Fruit fly (Drosophila melanogaster) whole organism, wandering third instar larva: ENCODE measurements around the gene CG15403.
A peak's percentile ranks its signal among the peaks of the same experiment; 100 is the strongest.

Source experiments
- Abd-B ChIP-seq: fragments of >200 bp; optimal IDR thresholded peaks from 2 replicates; lab custom pipeline; 2017; ENCODE audit warnings: missing biosample characterization, missing genetic modification characterization
- CG32264 ChIP-seq: fragments of 200-800 bp; sonication (Bioruptor generic); optimal IDR thresholded peaks from 2 replicates; lab custom pipeline; 2016; ENCODE audit warnings: missing biosample characterization, missing genetic modification characterization
- Dif ChIP-seq: fragments of 200-275, 200-300 bp; sonication (Bioruptor generic); optimal IDR thresholded peaks from 2 replicates; lab custom pipeline; 2018; ENCODE audit warnings: missing biosample characterization, missing genetic modification characterization; ENCODE audit not compliant: partially characterized antibody
- GATAd ChIP-seq: sonication (Bioruptor generic); optimal IDR thresholded peaks from 2 replicates; lab custom pipeline; 2016; ENCODE audit warnings: missing biosample characterization, missing genetic modification characterization
- HLH106 ChIP-seq: fragments of 200-800 bp; optimal IDR thresholded peaks from 3 replicates; lab custom pipeline; 2019; ENCODE audit warnings: missing biosample characterization, mild to moderate bottlenecking, missing genetic modification characterization, moderate library complexity
- Hr78 ChIP-seq: fragments of >200 bp; optimal IDR thresholded peaks from 2 replicates; lab custom pipeline; 2017; ENCODE audit warnings: missing biosample characterization, missing genetic modification characterization
- Hr83 ChIP-seq: fragments of 200-300 bp; sonication (Bioruptor generic); optimal IDR thresholded peaks from 2 replicates; lab custom pipeline; 2016; ENCODE audit warnings: missing biosample characterization, mild to moderate bottlenecking, missing genetic modification characterization, moderate library complexity; ENCODE audit not compliant: poor library complexity, severe bottlenecking
- Jra ChIP-seq: sonication (Bioruptor generic); optimal IDR thresholded peaks from 2 replicates; lab custom pipeline; 2016; ENCODE audit warnings: missing biosample characterization, missing genetic modification characterization
- Mio ChIP-seq: sonication (Bioruptor generic); optimal IDR thresholded peaks from 2 replicates; lab custom pipeline; 2016; ENCODE audit warnings: missing biosample characterization, missing genetic modification characterization
- Myc ChIP-seq: fragments of >200 bp; optimal IDR thresholded peaks from 2 replicates; lab custom pipeline; 2017
- N ChIP-seq: fragments of >200 bp; optimal IDR thresholded peaks from 2 replicates; lab custom pipeline; 2018; ENCODE audit warnings: missing biosample characterization, missing external identifiers, missing genetic modification characterization
- OdsH ChIP-seq: fragments of 200-800 bp; sonication (Bioruptor generic); optimal IDR thresholded peaks from 2 replicates; lab custom pipeline; 2016; ENCODE audit warnings: missing biosample characterization, mild to moderate bottlenecking, missing genetic modification characterization
- Rel ChIP-seq, 2 experiments: fragments of 200-800 bp; sonication (Bioruptor generic) in 1 of 2; optimal IDR thresholded peaks; 2 replicates in 1 of 2; 3 replicates in 1 of 2; lab custom pipeline; 2016 to 2019; ENCODE audit warnings: mild to moderate bottlenecking in 2 of 2, missing biosample characterization in 2 of 2, missing genetic modification characterization in 2 of 2, moderate library complexity in 1 of 2
- Vsx2 ChIP-seq: fragments of 200-300, 225-300 bp; sonication (Bioruptor generic); optimal IDR thresholded peaks from 2 replicates; lab custom pipeline; 2018; ENCODE audit warnings: missing biosample characterization, missing genetic modification characterization; ENCODE audit not compliant: partially characterized antibody
- brk ChIP-seq: fragments of 200-800 bp; sonication (Bioruptor generic); optimal IDR thresholded peaks from 2 replicates; lab custom pipeline; 2016; ENCODE audit warnings: missing biosample characterization, mild to moderate bottlenecking, missing genetic modification characterization
- dmrt93B ChIP-seq: fragments of 200-800 bp; sonication (Bioruptor generic); optimal IDR thresholded peaks from 2 replicates; lab custom pipeline; 2018; ENCODE audit warnings: missing biosample characterization, mild to moderate bottlenecking, missing genetic modification characterization
- dsf ChIP-seq: sonication (Bioruptor generic); optimal IDR thresholded peaks from 2 replicates; lab custom pipeline; 2016; ENCODE audit warnings: missing biosample characterization, missing genetic modification characterization, borderline replicate concordance
- ey ChIP-seq: fragments of 200-800 bp; sonication (Bioruptor generic); optimal IDR thresholded peaks from 2 replicates; lab custom pipeline; 2016; ENCODE audit warnings: missing biosample characterization, missing genetic modification characterization
- foxo ChIP-seq, 2 experiments: fragments of 200-800 bp; sonication (Bioruptor generic); optimal IDR thresholded peaks; 2 replicates in 1 of 2; 3 replicates in 1 of 2; lab custom pipeline; 2016 to 2017; ENCODE audit warnings: missing biosample characterization in 2 of 2, missing genetic modification characterization in 2 of 2
- fru ChIP-seq: fragments of 200-800 bp; sonication (Bioruptor generic); optimal IDR thresholded peaks from 3 replicates; lab custom pipeline; 2016; ENCODE audit warnings: missing biosample characterization, mild to moderate bottlenecking, missing genetic modification characterization
- h ChIP-seq: fragments of 200-800 bp; sonication (Bioruptor generic); optimal IDR thresholded peaks from 3 replicates; lab custom pipeline; 2016; ENCODE audit warnings: missing biosample characterization, mild to moderate bottlenecking, missing genetic modification characterization
- jim ChIP-seq: fragments of 175-275, 200-325 bp; sonication (Bioruptor generic); optimal IDR thresholded peaks from 2 replicates; lab custom pipeline; 2016; ENCODE audit warnings: missing biosample characterization, mild to moderate bottlenecking, missing genetic modification characterization
- lola ChIP-seq: fragments of >200 bp; optimal IDR thresholded peaks from 2 replicates; lab custom pipeline; 2017; ENCODE audit warnings: missing biosample characterization, missing genetic modification characterization
- pan ChIP-seq: fragments of >200 bp; optimal IDR thresholded peaks from 2 replicates; lab custom pipeline; 2017
- psq ChIP-seq: fragments of 200-800 bp; sonication (Bioruptor generic); optimal IDR thresholded peaks from 3 replicates; lab custom pipeline; 2017; ENCODE audit warnings: missing biosample characterization, mild to moderate bottlenecking, missing genetic modification characterization, moderate library complexity
- rgr ChIP-seq: fragments of 200-800 bp; sonication (Bioruptor generic); optimal IDR thresholded peaks from 3 replicates; lab custom pipeline; 2016; ENCODE audit warnings: missing biosample characterization, mild to moderate bottlenecking, missing genetic modification characterization
- tai ChIP-seq: sonication (Bioruptor generic); optimal IDR thresholded peaks from 2 replicates; lab custom pipeline; 2016; ENCODE audit warnings: missing biosample characterization, missing genetic modification characterization
- usp ChIP-seq: fragments of >200 bp; optimal IDR thresholded peaks from 2 replicates; lab custom pipeline; 2017; ENCODE audit warnings: missing biosample characterization, missing genetic modification characterization
- woc ChIP-seq: sonication (Bioruptor generic); optimal IDR thresholded peaks from 2 replicates; lab custom pipeline; 2016; ENCODE audit warnings: missing biosample characterization, mild to moderate bottlenecking, missing genetic modification characterization

CG15403 gene

DNA sequence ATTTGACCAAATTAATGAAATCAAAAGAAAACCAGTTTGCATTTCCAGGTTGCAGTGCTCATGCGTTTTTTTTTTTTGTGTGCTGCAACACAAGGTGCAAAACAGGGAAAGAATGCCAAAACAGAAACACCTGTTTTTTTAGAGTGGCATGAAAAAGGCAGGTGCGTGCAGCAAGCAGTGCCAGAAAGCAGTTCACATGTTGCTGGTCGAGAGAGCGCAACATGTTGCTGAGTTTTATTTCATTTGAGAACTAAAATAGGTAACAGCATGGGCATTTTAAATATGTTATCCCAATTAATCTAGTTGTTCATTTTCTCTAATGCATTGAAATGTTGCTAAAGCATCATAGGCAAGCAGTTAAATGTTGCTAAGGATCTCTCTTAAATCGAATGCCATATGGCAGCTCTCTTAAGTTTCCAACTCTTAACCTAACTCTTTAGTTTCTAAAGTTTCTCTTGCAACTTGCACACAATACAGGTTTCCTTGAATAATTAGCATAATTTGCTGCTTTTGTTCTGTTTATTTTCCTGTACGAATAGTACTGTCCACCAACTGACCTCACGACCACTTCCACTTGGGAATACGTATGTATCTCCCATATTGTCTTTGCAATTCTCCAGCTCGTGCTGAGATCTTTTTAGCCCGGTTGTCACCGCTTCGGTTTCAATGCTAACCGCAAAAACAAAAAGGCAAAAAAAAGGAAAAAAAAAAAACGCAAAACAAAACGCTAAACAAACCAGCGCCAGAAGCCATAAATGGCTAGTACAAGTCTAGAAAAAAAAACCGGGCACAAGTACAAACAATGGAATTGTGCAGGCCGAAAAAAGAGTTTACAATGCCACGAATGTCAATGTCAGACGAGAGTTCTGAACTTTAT, 33.3 kb upstream of the CG15403 start:
- TF ChIP-seq psq (GFP tag; lab: Kevin White, UChicago) (no peak), pan (no peak), Vsx2 (GFP tag; lab: Kevin White, UChicago) (peak; percentile 55)

DNA sequence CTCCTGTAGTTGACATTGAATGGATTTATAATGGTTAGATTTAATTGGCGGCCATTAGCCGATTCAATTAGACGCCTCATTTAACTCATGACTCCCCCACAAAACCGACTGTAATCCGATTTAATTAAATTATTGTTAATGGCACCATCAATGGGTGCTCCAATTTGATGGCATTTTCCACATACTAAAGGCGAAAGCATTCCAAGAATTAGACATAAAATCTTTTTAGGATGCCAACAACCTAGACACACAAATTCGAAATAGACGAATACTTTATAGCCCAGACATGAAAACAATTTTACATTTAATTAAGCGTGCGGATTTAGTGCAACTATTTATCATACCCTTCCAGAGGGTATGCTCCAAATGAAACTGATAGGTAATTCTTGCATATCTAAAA, 28.5 kb upstream of the CG15403 start:
- TF ChIP-seq Jra (GFP tag; lab: Kevin White, UChicago) (no peak), foxo (GFP tag; optimal IDR thresholded peaks at IDR 0.05; lab: Kevin White, UChicago) (no peak), OdsH (GFP tag; lab: Kevin White, UChicago) (no peak), fru (GFP tag; lab: Kevin White, UChicago) (no peak), psq (GFP tag; lab: Kevin White, UChicago) (no peak), lola (no peak), rgr (GFP tag; lab: Kevin White, UChicago) (no peak), Abd-B (no peak), jim (GFP tag; lab: Kevin White, UChicago) (no peak), tai (GFP tag; lab: Kevin White, UChicago) (no peak), N (no peak), Dif (GFP tag; lab: Kevin White, UChicago) (no peak), dmrt93B (GFP tag; lab: Kevin White, UChicago) (no peak), h (no peak), brk (GFP tag; lab: Kevin White, UChicago) (no peak)

DNA sequence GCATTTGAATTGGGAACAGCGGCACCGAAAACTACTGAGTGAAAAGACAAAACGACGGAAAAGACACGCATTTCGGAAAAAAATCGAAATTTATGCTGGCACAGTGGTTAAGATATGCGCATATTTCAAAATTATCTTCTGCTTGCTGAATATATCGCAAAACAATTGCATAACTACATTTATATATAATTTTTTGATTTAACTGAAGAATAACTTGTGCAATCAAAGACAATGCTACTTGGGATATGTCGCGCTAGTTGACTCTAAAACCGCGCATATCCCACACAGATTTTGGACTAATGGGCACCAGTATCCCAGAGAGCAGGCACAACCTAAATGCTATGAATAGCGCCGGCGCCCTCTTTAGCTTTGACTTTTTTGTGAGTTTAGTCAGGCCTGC, 27.6 kb upstream of the CG15403 start:
- no peak for TF ChIP-seq OdsH (GFP tag; lab: Kevin White, UChicago)
- no peak for TF ChIP-seq h
- TF ChIP-seq Rel (GFP tag; optimal IDR thresholded peaks at IDR 0.05; lab: Kevin White, UChicago), result no peak
- TF ChIP-seq Rel (tag; optimal IDR thresholded peaks at IDR 0.05; lab: Kevin White, UChicago), result no peak
- no peak for TF ChIP-seq tai (GFP tag; lab: Kevin White, UChicago)
- no peak for TF ChIP-seq Vsx2 (GFP tag; lab: Kevin White, UChicago)
- TF ChIP-seq Hr83 (GFP tag; lab: Kevin White, UChicago), result no peak
- no peak for TF ChIP-seq dsf
- no peak for TF ChIP-seq usp (GFP tag; lab: Kevin White, UChicago)
- TF ChIP-seq brk (GFP tag; lab: Kevin White, UChicago), result no peak
- no peak for TF ChIP-seq GATAd (GFP tag; lab: Kevin White, UChicago)
- TF ChIP-seq psq (GFP tag; lab: Kevin White, UChicago), result no peak
- no peak for TF ChIP-seq Myc
- TF ChIP-seq dmrt93B (GFP tag; lab: Kevin White, UChicago), result no peak
- no peak for TF ChIP-seq HLH106 (tag; lab: Kevin White, UChicago)

DNA sequence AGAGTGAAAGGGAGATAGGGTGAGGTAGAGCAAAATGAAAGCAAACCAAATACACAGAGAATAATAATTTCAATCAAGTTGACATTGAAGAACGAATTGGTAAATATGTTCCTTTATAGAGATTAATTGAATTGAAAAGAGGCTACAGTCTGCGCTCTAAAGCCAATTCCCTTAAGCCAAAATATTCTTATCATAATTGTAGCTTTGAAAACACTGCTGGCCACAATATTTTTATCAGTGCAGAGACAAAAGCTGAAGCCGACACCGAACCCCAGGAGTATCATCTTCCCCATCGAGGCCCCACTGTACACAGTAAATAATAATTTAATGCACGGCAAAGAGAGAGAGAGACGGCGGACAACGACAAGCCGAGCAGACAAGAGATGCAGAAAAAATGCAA, 22.5 kb upstream of the CG15403 start:
- TF ChIP-seq h (no peak), CG32264 (GFP tag; lab: Kevin White, UChicago) (no peak), GATAd (GFP tag; lab: Kevin White, UChicago) (no peak), ey (GFP tag; lab: Kevin White, UChicago) (peak; percentile 41), rgr (GFP tag; lab: Kevin White, UChicago) (peak; percentile 40), dmrt93B (GFP tag; lab: Kevin White, UChicago) (peak; percentile 43), woc (GFP tag; lab: Kevin White, UChicago) (peak; percentile 24), foxo (GFP tag; optimal IDR thresholded peaks at IDR 0.05; lab: Kevin White, UChicago) (peak in 1 of 2 experiments; percentile 27)

DNA sequence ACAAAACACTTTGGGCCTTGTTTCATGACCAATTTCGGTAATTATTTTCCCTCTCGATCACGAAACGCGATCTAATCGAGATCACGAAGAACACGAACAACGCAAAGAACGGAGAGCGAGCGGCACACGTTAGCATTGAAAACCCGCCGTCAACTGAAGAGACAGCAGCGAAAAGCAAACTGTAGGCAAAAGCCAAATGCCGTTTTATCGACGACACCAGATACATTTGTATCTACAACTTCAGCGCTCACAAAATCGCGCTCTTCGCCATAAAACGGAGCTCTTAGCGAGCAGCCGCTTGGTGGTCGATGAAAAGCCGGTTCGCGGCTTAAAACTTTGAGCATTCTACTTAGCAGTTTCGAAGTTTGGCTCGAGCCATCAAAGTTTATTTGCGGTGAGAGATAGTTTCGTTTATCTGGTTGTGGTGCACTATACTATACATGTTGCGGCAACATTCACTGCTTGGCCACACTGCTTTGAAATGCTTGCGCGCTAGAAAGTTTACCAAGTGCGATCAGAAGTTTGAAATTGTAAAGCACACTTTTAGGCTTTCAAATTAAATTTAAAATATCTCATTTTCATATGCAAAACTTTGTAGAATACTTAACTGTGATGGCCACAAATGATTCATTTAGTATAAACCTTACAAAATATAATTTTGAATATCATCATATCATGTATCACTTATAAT, 20.3 kb upstream of the CG15403 start:
- TF ChIP-seq Vsx2 (GFP tag; lab: Kevin White, UChicago), result peak; percentile 61
- TF ChIP-seq Myc, result peak; percentile 91
- TF ChIP-seq Hr78 (GFP tag; lab: Kevin White, UChicago), result peak; percentile 10
- no peak for TF ChIP-seq Mio (GFP tag; lab: Kevin White, UChicago)
- TF ChIP-seq N, result peak; percentile 92
